Worm (Caenorhabditis elegans) whole organism, L4 larva: ENCODE data around the gene C46F2.1.

Experiments used
- T26A8.4 ChIP-seq: fragments of 200-800 bp; sonication (Bioruptor generic); IDR thresholded peaks from 2 replicates; pipeline ENCODE4 v1.3.6; 2022; ENCODE audit warnings: missing genetic modification characterization, missing compliant biosample characterization
- Y75B8A.6 ChIP-seq: fragments of 200-800 bp; sonication (Bioruptor generic); IDR thresholded peaks from 2 replicates; pipeline ENCODE4 v1.3.6; 2022; ENCODE audit warnings: missing genetic modification reagents, missing genetic modification characterization, missing compliant biosample characterization
- ZK337.2 ChIP-seq: fragments of 200-800 bp; sonication (Bioruptor generic); IDR thresholded peaks from 2 replicates; pipeline ENCODE4 v1.3.6; 2022; ENCODE audit warnings: missing genetic modification reagents, missing genetic modification characterization, missing compliant biosample characterization
- aha-1 ChIP-seq: fragments of 150-350 bp; peaks from one replicate; lab custom pipeline; 2014; ENCODE audit warnings: missing biosample characterization, missing genetic modification characterization
- ceh-20 ChIP-seq: fragments of 200-800 bp; sonication (Bioruptor generic); IDR thresholded peaks from 2 replicates; pipeline ENCODE4 v1.3.6; 2022; ENCODE audit warnings: missing genetic modification reagents, missing genetic modification characterization, missing compliant biosample characterization
- ceh-32 ChIP-seq: sonication (generic microtip); optimal IDR thresholded peaks from 2 replicates; lab custom pipeline; 2016; ENCODE audit warnings: mild to moderate bottlenecking, missing genetic modification characterization, missing compliant biosample characterization; ENCODE audit not compliant: poor library complexity
- ceh-44 ChIP-seq: fragments of 200-800 bp; sonication (Bioruptor generic); IDR thresholded peaks from 2 replicates; pipeline ENCODE4 v1.3.6; 2022; ENCODE audit warnings: missing genetic modification reagents, missing genetic modification characterization, missing compliant biosample characterization
- ceh-62 ChIP-seq: sonication (generic microtip); optimal IDR thresholded peaks from 2 replicates; lab custom pipeline; 2017; ENCODE audit warnings: missing biosample characterization, missing genetic modification characterization
- cey-2 ChIP-seq: sonication (generic microtip); optimal IDR thresholded peaks from 3 replicates; lab custom pipeline; 2017; ENCODE audit warnings: missing genetic modification characterization, mild to moderate bottlenecking, missing compliant biosample characterization, antibody characterized with exemption, borderline replicate concordance; ENCODE audit not compliant: insufficient read depth
- daf-16 ChIP-seq, 3 experiments: sonication (generic microtip); optimal IDR thresholded peaks; 2 replicates each; lab custom pipeline; 2016 to 2017; ENCODE audit warnings: missing genetic modification characterization in 3 of 3, missing genetic modification reagents in 3 of 3, mild to moderate bottlenecking in 2 of 3, missing compliant biosample characterization in 2 of 3, missing biosample characterization in 1 of 3, moderate library complexity in 1 of 3
- daf-19 ChIP-seq: fragments of 200-800 bp; sonication (Bioruptor generic); conservative IDR thresholded peaks from 2 replicates; pipeline ENCODE4 v1.3.6; 2022; ENCODE audit warnings: missing genetic modification characterization, missing compliant biosample characterization
- dve-1 ChIP-seq: sonication (generic microtip); optimal IDR thresholded peaks from 2 replicates; lab custom pipeline; 2017; ENCODE audit warnings: antibody characterized with exemption, mild to moderate bottlenecking, missing genetic modification characterization, missing compliant biosample characterization; ENCODE audit not compliant: insufficient read depth
- gei-8 ChIP-seq: fragments of 200-800 bp; sonication (Bioruptor generic); optimal IDR thresholded peaks from 2 replicates; lab custom pipeline; 2018; ENCODE audit warnings: mild to moderate bottlenecking, missing genetic modification characterization, missing compliant biosample characterization
- hlh-11 ChIP-seq: fragments of 200-800 bp; sonication (Bioruptor generic); optimal IDR thresholded peaks from 2 replicates; lab custom pipeline; 2018; ENCODE audit warnings: mild to moderate bottlenecking, missing genetic modification characterization, missing compliant biosample characterization
- jun-1 ChIP-seq: fragments of 150-350 bp; optimal IDR thresholded peaks from 2 replicates; lab custom pipeline; 2014; ENCODE audit warnings: missing biosample characterization, missing genetic modification reagents, missing genetic modification characterization
- lin-13 ChIP-seq: fragments of 150-350 bp; optimal IDR thresholded peaks from 2 replicates; lab custom pipeline; 2014; ENCODE audit warnings: missing biosample characterization, missing genetic modification reagents, missing genetic modification characterization
- mdl-1 ChIP-seq, 2 experiments: fragments of 150-350 bp in 1 of 2; sonication (generic microtip) in 1 of 2; optimal IDR thresholded peaks; 2 replicates each; lab custom pipeline; 2014 to 2017; ENCODE audit warnings: missing biosample characterization in 2 of 2, missing genetic modification characterization in 2 of 2
- mdt-29 ChIP-seq: fragments of 200-800 bp; sonication (Bioruptor generic); IDR thresholded peaks from 2 replicates; pipeline ENCODE4 v1.3.6; 2022; ENCODE audit warnings: missing genetic modification reagents, missing genetic modification characterization, missing compliant biosample characterization
- nhr-10 ChIP-seq: fragments of 150-350 bp; optimal IDR thresholded peaks from 2 replicates; lab custom pipeline; 2014; ENCODE audit warnings: missing biosample characterization, missing genetic modification characterization
- nhr-11 ChIP-seq: fragments of 150-350 bp; optimal IDR thresholded peaks from 2 replicates; lab custom pipeline; 2014; ENCODE audit warnings: missing biosample characterization, missing genetic modification characterization
- nhr-41 ChIP-seq: fragments of 200-800 bp; sonication (Bioruptor generic); IDR thresholded peaks from 2 replicates; pipeline ENCODE4 v1.3.6; 2022; ENCODE audit warnings: missing genetic modification reagents, missing genetic modification characterization, missing compliant biosample characterization
- php-3 ChIP-seq: fragments of 200-800 bp; sonication (Bioruptor generic); IDR thresholded peaks from 2 replicates; pipeline ENCODE4 v1.3.6; 2022; ENCODE audit warnings: missing genetic modification reagents, missing genetic modification characterization, missing compliant biosample characterization
- pqm-1 ChIP-seq: sonication (generic microtip); optimal IDR thresholded peaks from 2 replicates; lab custom pipeline; 2017; ENCODE audit warnings: missing biosample characterization, missing genetic modification characterization
- rbr-2 ChIP-seq: sonication (generic microtip); optimal IDR thresholded peaks from 2 replicates; lab custom pipeline; 2016; ENCODE audit warnings: missing genotype, missing genetic modification characterization, missing compliant biosample characterization
- set-16 ChIP-seq: fragments of 200-800 bp; sonication (Bioruptor generic); IDR thresholded peaks from 2 replicates; pipeline ENCODE4 v1.3.6; 2022; ENCODE audit warnings: missing genetic modification reagents, missing genetic modification characterization, missing compliant biosample characterization
- skn-1 ChIP-seq: fragments of 150-350 bp; optimal IDR thresholded peaks from 2 replicates; lab custom pipeline; 2014; ENCODE audit warnings: missing biosample characterization, missing genetic modification characterization
- spr-3 ChIP-seq: fragments of 200-800 bp; sonication (Bioruptor generic); optimal IDR thresholded peaks from 2 replicates; lab custom pipeline; 2018; ENCODE audit warnings: mild to moderate bottlenecking, missing genetic modification characterization, missing compliant biosample characterization
- tra-1 ChIP-seq: fragments of 200-800 bp; sonication (Bioruptor generic); IDR thresholded peaks from 2 replicates; pipeline ENCODE4 v1.3.6; 2022; ENCODE audit warnings: missing genetic modification reagents, missing genetic modification characterization, missing compliant biosample characterization
- unc-62 ChIP-seq, 3 experiments: fragments of 150-350 bp in 1 of 3; sonication (generic microtip); optimal IDR thresholded peaks in 2 of 3; peaks in 1 of 3; 1 replicate in 1 of 3; 2 replicates in 2 of 3; lab custom pipeline; 2014 to 2017; ENCODE audit warnings: missing biosample characterization in 3 of 3, missing genetic modification characterization in 3 of 3, missing genetic modification reagents in 3 of 3, missing genotype in 1 of 3

C46F2.1 gene

DNA sequence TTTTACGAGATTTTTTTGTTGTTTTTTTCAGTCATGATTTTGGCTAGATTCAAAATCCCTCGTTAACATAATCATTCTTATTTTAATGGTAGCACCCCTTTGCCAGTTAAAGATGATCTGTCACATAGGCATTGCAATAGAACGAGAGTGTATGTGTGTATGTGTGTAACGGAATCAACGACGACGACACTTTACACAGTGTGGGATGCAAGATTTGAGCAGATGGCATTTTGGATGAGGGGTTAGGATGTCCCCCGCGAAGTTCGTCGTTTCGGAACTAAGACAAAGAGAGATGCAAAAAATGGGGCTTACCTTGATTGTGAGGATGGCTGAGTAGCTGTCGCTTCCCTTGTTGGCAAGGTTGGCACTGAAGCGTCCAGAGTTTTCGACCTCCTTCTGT, 25.8 kb upstream of the C46F2.1 start:
- TF ChIP-seq aha-1 (tag; lab: Kevin White, UChicago), result peak; percentile 44
- TF ChIP-seq tra-1 (GFP tag; lab: Robert Waterston, UW), result no peak
- TF ChIP-seq, all 104 proteins: peak for 1

DNA sequence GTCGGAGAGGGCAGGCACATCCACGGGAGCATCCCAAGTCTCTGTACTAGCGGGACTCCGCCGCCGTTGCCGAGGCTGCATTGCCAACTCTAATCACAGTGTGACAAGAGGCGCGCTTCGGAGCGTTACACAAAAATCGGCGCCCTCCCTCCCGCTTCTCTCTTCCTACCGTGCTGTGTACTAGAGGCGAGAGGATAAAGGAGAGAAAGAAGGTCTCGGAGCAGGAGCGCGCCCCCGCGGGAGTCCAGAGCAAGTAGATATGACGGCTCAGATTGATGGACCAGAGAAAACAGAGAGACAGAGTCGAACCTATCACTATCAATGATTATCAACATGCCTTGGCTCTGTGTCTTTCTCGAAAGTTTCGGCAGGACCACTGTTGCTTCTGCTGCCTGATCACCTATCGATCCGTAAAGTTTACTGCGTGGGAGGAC, 24.8 kb upstream of the C46F2.1 start:
- TF ChIP-seq T26A8.4 (GFP tag; lab: Robert Waterston, UW), result no peak
- TF ChIP-seq hlh-11, result peak; percentile 34
- no peak for TF ChIP-seq mdl-1 (tag; optimal IDR thresholded peaks at IDR 0.05; lab: Kevin White, UChicago)
- peak; percentile 62; the same call in 1 of the 2 replicates for TF ChIP-seq ceh-20 (GFP tag; lab: Robert Waterston, UW)
- peak; percentile 61 for TF ChIP-seq aha-1 (tag; lab: Kevin White, UChicago)
- peak in 1 of 2 experiments; percentile 69 for TF ChIP-seq daf-16 (GFP tag; optimal IDR thresholded peaks at IDR 0.05; lab: Kevin White, UChicago)
- no peak for TF ChIP-seq daf-16 (tag; optimal IDR thresholded peaks at IDR 0.05; lab: Kevin White, UChicago)
- peak; percentile 83 for TF ChIP-seq set-16 (GFP tag; lab: Robert Waterston, UW)
- peak; percentile 54 for TF ChIP-seq nhr-11 (tag; lab: Kevin White, UChicago)
- peak in 1 of 2 experiments; percentile 73 for TF ChIP-seq unc-62 (GFP tag; optimal IDR thresholded peaks at IDR 0.05 in 1 of 2; lab: Kevin White, UChicago)
- no peak for TF ChIP-seq unc-62 (tag; optimal IDR thresholded peaks at IDR 0.05; lab: Kevin White, UChicago)

DNA sequence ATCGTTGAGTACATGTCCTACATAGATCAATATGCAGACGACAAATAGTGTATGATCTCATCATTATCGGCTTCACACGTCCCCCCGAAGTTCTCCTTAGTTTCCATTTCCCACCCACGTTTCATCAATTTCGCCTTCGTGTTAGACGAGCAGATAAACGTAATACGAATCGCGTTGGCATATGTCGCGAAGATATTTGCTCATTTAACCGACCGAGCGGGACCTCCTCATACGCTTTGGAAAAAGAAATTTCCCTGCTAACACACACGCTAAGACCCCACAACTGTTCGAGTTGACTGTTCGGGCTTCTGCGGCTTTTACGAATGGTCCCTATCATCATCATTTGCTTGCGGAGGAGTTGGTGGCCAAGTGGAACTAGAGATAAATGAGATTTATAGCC, 23.4 kb upstream of the C46F2.1 start:
- TF ChIP-seq jun-1 (tag; lab: Kevin White, UChicago), result no peak
- TF ChIP-seq ceh-44 (GFP tag; lab: Robert Waterston, UW), result no peak

DNA sequence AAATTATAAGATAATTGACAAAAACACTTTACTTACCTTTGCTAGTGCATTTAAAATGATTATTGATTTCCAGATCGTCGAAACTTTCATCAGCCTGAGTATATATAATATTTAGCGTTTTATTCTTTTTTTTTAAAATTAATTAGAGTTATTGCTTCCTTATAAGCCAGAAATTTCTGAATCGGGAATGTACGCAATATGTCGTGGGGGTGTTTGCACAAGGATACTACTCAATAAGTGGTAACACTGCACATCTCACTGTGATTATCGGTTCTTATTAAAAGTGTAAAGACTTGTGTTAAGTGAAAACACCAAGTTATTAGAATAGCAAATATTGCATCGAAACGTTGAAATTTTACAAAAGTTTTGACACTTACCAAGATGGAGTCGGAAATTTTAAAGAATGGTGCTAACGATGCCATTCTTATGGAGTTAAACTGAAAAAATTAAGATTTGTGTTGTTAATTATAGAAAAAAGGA, 20.0 kb upstream of the C46F2.1 start, which contains the start of gene dim-1:
Gene dim-1, minus strand, starts transcription at position 430 of the 480 bp plus-strand sequence.
- TF ChIP-seq Y75B8A.6 (GFP tag; lab: Robert Waterston, UW), result no peak
- TF ChIP-seq ZK337.2, result no peak
- no peak for TF ChIP-seq mdt-29 (GFP tag; lab: Robert Waterston, UW)
- peak; percentile 89 for TF ChIP-seq aha-1 (tag; lab: Kevin White, UChicago)

DNA sequence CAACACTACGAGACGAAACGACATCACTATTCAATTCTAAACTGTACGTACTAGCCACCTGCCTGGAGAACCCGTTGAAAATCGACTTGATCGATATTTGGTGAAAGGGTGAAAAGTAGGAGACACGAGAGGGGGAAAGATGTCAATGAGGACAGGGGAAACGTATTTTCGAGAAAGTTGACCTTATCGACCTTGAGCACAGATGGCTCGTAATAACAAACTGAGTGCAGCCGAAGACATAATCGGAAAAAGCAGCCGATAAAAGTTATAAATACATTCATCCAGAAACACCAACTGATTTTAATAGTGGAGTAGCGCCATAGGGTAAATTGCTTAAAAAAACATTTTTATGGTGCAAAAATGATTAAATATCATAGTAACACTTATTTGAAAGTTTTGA, 17.8 kb upstream of the C46F2.1 start:
- TF ChIP-seq lin-13 (GFP tag; lab: Kevin White, UChicago) (no peak), skn-1 (tag; lab: Kevin White, UChicago) (no peak), cey-2 (tag; lab: Kevin White, UChicago) (no peak), unc-62 (GFP tag; optimal IDR thresholded peaks at IDR 0.05 in 1 of 2; lab: Kevin White, UChicago) (peak in 1 of 2 experiments; percentile 69), unc-62 (tag; optimal IDR thresholded peaks at IDR 0.05; lab: Kevin White, UChicago) (no peak)

DNA sequence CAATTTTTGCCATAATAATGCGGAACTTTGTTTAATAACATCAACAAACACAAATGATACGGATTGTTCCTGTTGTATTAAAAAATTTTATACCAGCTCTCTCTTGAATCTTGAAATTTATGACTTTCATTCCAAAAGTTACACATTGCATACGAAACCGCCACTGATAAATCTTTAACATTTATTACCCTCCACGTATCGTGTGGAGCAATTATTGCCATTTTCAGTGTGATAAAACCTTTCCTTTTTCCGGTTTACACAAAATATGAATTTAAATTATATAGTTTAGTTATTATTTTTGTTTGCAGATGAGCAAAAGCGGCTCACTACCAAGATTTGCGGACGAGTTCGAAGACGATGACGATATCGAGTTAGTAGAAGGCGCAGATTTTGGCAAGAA, 17.0 kb upstream of the C46F2.1 start, which contains the start of gene C18A11.3:
Gene C18A11.3, plus strand, starts transcription at position 301 of the 400 bp plus-strand sequence.
- TF ChIP-seq php-3 (GFP tag; lab: Robert Waterston, UW) (peak; percentile 49; the same call in 1 of the 2 replicates), pqm-1 (tag; lab: Kevin White, UChicago) (peak; percentile 28), dve-1 (tag; lab: Kevin White, UChicago) (peak; percentile 22), nhr-41 (GFP tag; lab: Robert Waterston, UW) (no peak)
- TF ChIP-seq, all 104 proteins: peak for 3

DNA sequence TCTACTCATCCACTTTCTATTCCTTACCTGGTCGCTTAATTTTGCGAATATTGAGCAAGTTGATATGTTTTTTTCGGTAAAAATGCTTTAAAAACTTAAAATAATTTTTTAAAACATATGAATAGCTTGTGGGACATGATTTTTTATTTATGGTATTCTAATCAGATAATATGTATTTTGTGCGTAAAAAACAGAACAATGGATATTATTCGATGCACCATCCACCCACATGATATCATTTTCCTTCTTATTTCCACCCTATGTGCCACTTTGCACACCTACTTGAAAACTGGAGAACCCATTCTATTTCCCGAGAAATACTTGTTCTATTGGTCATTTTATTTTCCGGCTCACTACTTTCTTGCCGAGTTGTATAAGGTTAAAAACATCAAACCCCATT, 10.6 kb upstream of the C46F2.1 start, which contains the start of gene C18A11.2:
Gene C18A11.2, plus strand, starts transcription at position 301 of the 400 bp plus-strand sequence.
- TF ChIP-seq hlh-11, result no peak
- TF ChIP-seq nhr-10, result no peak
- TF ChIP-seq spr-3, result no peak
- no peak for TF ChIP-seq daf-19 (GFP tag; lab: Robert Waterston, UW)
- TF ChIP-seq ceh-62 (tag; lab: Kevin White, UChicago), result no peak
- TF ChIP-seq ceh-32 (tag; lab: Kevin White, UChicago), result no peak
- TF ChIP-seq gei-8 (GFP tag; lab: Kevin White, UChicago), result no peak
- no peak for TF ChIP-seq rbr-2 (tag; lab: Kevin White, UChicago)
- no peak for TF ChIP-seq mdt-29 (GFP tag; lab: Robert Waterston, UW)
- TF ChIP-seq nhr-41 (GFP tag; lab: Robert Waterston, UW), result no peak
